Fruit fly (Drosophila melanogaster) whole organism, embryonic: ENCODE measurements around the gene Cby.

Source experiments
- Abd-B ChIP-seq: fragments of 200-800 bp; sonication (Bioruptor generic); optimal IDR thresholded peaks from 2 replicates; lab custom pipeline; 2018; ENCODE audit warnings: missing biosample characterization, mild to moderate bottlenecking, missing genetic modification characterization, moderate library complexity
- Aef1 ChIP-seq: fragments of 200-800 bp; sonication (Bioruptor generic); IDR thresholded peaks from 3 replicates; pipeline ENCODE4 v1.3.6; 2022; ENCODE audit warnings: missing biosample characterization, missing genetic modification characterization
- B-H2 ChIP-seq: fragments of 200-800 bp; sonication (Bioruptor generic); optimal IDR thresholded peaks from 2 replicates; lab custom pipeline; 2018; ENCODE audit warnings: missing biosample characterization, mild to moderate bottlenecking, missing genetic modification characterization
- CG10209 ChIP-seq: fragments of 200-800 bp; sonication (Bioruptor generic); optimal IDR thresholded peaks from 3 replicates; lab custom pipeline; 2017; ENCODE audit warnings: missing biosample characterization, mild to moderate bottlenecking, missing genetic modification characterization, missing genetic modification reagents
- CG11247 ChIP-seq: fragments of 200-800 bp; sonication (Bioruptor generic); IDR thresholded peaks from 2 replicates; pipeline ENCODE4 v1.3.6; 2022; ENCODE audit warnings: missing biosample characterization, missing genetic modification characterization
- CG11560 ChIP-seq: fragments of 200-800 bp; sonication (Bioruptor generic); IDR thresholded peaks from 3 replicates; pipeline ENCODE4 v1.3.6; 2022; ENCODE audit warnings: missing biosample characterization, missing genetic modification characterization
- CG11723 ChIP-seq: fragments of 200-800 bp; sonication (Bioruptor generic); optimal IDR thresholded peaks from 2 replicates; lab custom pipeline; 2017; ENCODE audit warnings: missing biosample characterization, mild to moderate bottlenecking, missing genetic modification characterization
- CG12104 ChIP-seq: fragments of 200-800 bp; sonication (Bioruptor generic); optimal IDR thresholded peaks from 3 replicates; lab custom pipeline; 2016; ENCODE audit warnings: missing biosample characterization, missing genetic modification characterization
- CG12219 ChIP-seq: fragments of 200-800 bp; sonication (Bioruptor generic); optimal IDR thresholded peaks from 3 replicates; lab custom pipeline; 2018; ENCODE audit warnings: missing biosample characterization, mild to moderate bottlenecking, missing genetic modification characterization
- CG14860 ChIP-seq: fragments of 200-800 bp; sonication (Bioruptor generic); IDR thresholded peaks from 3 replicates; pipeline ENCODE4 v1.3.6; 2022; ENCODE audit warnings: missing biosample characterization, missing genetic modification characterization; ENCODE audit not compliant: partially characterized antibody
- CG17328 ChIP-seq: fragments of 200-800 bp; sonication (Bioruptor generic); IDR thresholded peaks from 2 replicates; pipeline ENCODE4 v1.3.6; 2022; ENCODE audit warnings: missing biosample characterization, missing genetic modification characterization
- CG17568 ChIP-seq: fragments of 200-800 bp; sonication (Bioruptor generic); optimal IDR thresholded peaks from 2 replicates; lab custom pipeline; 2018; ENCODE audit warnings: missing biosample characterization, mild to moderate bottlenecking, missing genetic modification characterization, moderate library complexity
- CG18262 ChIP-seq: fragments of 200-800 bp; optimal IDR thresholded peaks from 3 replicates; lab custom pipeline; 2019; ENCODE audit warnings: missing biosample characterization, mild to moderate bottlenecking, missing genetic modification characterization, moderate library complexity
- CG18764 ChIP-seq: fragments of 200-800 bp; sonication (Bioruptor generic); optimal IDR thresholded peaks from 3 replicates; lab custom pipeline; 2016; ENCODE audit warnings: missing biosample characterization, missing genetic modification characterization
- CG31441 ChIP-seq: fragments of 200-800 bp; sonication (Bioruptor generic); IDR thresholded peaks from 2 replicates; pipeline ENCODE4 v1.3.6; 2022; ENCODE audit warnings: missing biosample characterization, missing genetic modification characterization
- CG3838 ChIP-seq: fragments of 200-800 bp; sonication (Bioruptor generic); optimal IDR thresholded peaks from 3 replicates; lab custom pipeline; 2016; ENCODE audit warnings: missing biosample characterization, missing genetic modification characterization
- CG6683 ChIP-seq: fragments of 200-800 bp; sonication (Bioruptor generic); optimal IDR thresholded peaks from 2 replicates; lab custom pipeline; 2017; ENCODE audit warnings: missing biosample characterization, mild to moderate bottlenecking, missing genetic modification characterization, missing genetic modification reagents
- CG7271 ChIP-seq: fragments of 200-800 bp; sonication (Bioruptor generic); optimal IDR thresholded peaks from 2 replicates; lab custom pipeline; 2018; ENCODE audit warnings: missing biosample characterization, mild to moderate bottlenecking, missing genetic modification characterization, moderate library complexity
- CG7987 ChIP-seq: fragments of 200-800 bp; sonication (Bioruptor generic); optimal IDR thresholded peaks from 2 replicates; lab custom pipeline; 2018; ENCODE audit warnings: missing biosample characterization, mild to moderate bottlenecking, missing genetic modification characterization, moderate library complexity
- CG8290 ChIP-seq, 3 experiments: fragments of 200-800 bp; sonication (Bioruptor generic); optimal IDR thresholded peaks; 2 replicates each; lab custom pipeline; 2016 to 2019; ENCODE audit warnings: missing biosample characterization in 3 of 3, missing genetic modification characterization in 3 of 3, mild to moderate bottlenecking in 2 of 3, moderate library complexity in 1 of 3
- CG8765 ChIP-seq: fragments of 200-800 bp; sonication (Bioruptor generic); IDR thresholded peaks from 2 replicates; pipeline ENCODE4 v1.3.6; 2022; ENCODE audit warnings: missing biosample characterization, missing genetic modification characterization
- CG9797 ChIP-seq: fragments of 200-800 bp; sonication (Bioruptor generic); optimal IDR thresholded peaks from 3 replicates; lab custom pipeline; 2018; ENCODE audit warnings: missing biosample characterization, mild to moderate bottlenecking, missing genetic modification characterization
- D19A ChIP-seq: fragments of 200-800 bp; optimal IDR thresholded peaks from 3 replicates; lab custom pipeline; 2019; ENCODE audit warnings: missing biosample characterization, mild to moderate bottlenecking, missing genetic modification characterization, moderate library complexity
- E2f2 ChIP-seq: fragments of 200-800 bp; sonication (Bioruptor generic); IDR thresholded peaks from 2 replicates; pipeline ENCODE4 v1.3.6; 2022; ENCODE audit warnings: missing biosample characterization, missing genetic modification characterization
- Elba2 ChIP-seq: fragments of 200-800 bp; sonication (Bioruptor generic); optimal IDR thresholded peaks from 3 replicates; lab custom pipeline; 2016; ENCODE audit warnings: missing biosample characterization, missing genetic modification characterization
- Ets65A ChIP-seq: fragments of 200-800 bp; sonication (Bioruptor generic); peaks from one replicate; lab custom pipeline; 2016; ENCODE audit warnings: missing biosample characterization, missing genetic modification characterization
- Hey ChIP-seq: fragments of 200-800 bp; sonication (Bioruptor generic); optimal IDR thresholded peaks from 3 replicates; lab custom pipeline; 2018; ENCODE audit warnings: missing biosample characterization, mild to moderate bottlenecking, missing genetic modification characterization
- Hmr ChIP-seq: fragments of 200-800 bp; sonication (Bioruptor generic); optimal IDR thresholded peaks from 3 replicates; lab custom pipeline; 2017; ENCODE audit warnings: mild to moderate bottlenecking, missing biosample characterization, missing genetic modification reagents, missing genetic modification characterization
- Hr39 ChIP-seq: fragments of >200 bp; optimal IDR thresholded peaks from 2 replicates; lab custom pipeline; 2017
- MBD-R2 ChIP-seq: fragments of 200-800 bp; sonication (Bioruptor generic); IDR thresholded peaks from 2 replicates; pipeline ENCODE4 v1.3.6; 2022; ENCODE audit warnings: missing biosample characterization, missing genetic modification characterization
- Mrtf ChIP-seq: fragments of 200-800 bp; sonication (Bioruptor generic); IDR thresholded peaks from 3 replicates; pipeline ENCODE4 v1.3.6; 2022; ENCODE audit warnings: missing biosample characterization, missing genetic modification characterization
- NFAT ChIP-seq: fragments of 200-800 bp; sonication (Bioruptor generic); IDR thresholded peaks from 2 replicates; pipeline ENCODE4 v1.3.6; 2022; ENCODE audit warnings: missing biosample characterization, missing genetic modification characterization
- Ravus ChIP-seq: fragments of 200-800 bp; sonication (Bioruptor generic); IDR thresholded peaks from 2 replicates; pipeline ENCODE4 v1.3.6; 2022; ENCODE audit warnings: missing biosample characterization, missing genetic modification characterization
- ab ChIP-seq: fragments of 200-800 bp; sonication (Bioruptor generic); optimal IDR thresholded peaks from 2 replicates; lab custom pipeline; 2016; ENCODE audit warnings: missing biosample characterization, missing genetic modification characterization
- aop ChIP-seq: fragments of 200-800 bp; sonication (Bioruptor generic); IDR thresholded peaks from 2 replicates; pipeline ENCODE4 v1.3.6; 2022; ENCODE audit warnings: missing biosample characterization, missing genetic modification characterization
- cg ChIP-seq: fragments of 200-800 bp; sonication (Bioruptor generic); optimal IDR thresholded peaks from 3 replicates; lab custom pipeline; 2019; ENCODE audit warnings: missing biosample characterization, mild to moderate bottlenecking, missing genetic modification characterization, moderate library complexity
- dysf ChIP-seq: fragments of 200-800 bp; sonication (Bioruptor generic); IDR thresholded peaks from 3 replicates; pipeline ENCODE4 v1.3.6; 2022; ENCODE audit warnings: missing biosample characterization, missing genetic modification characterization
- esg ChIP-seq: fragments of 200-800 bp; sonication (Bioruptor generic); conservative IDR thresholded peaks from 2 replicates; pipeline ENCODE4 v1.3.6; 2022; ENCODE audit warnings: missing biosample characterization, missing genetic modification characterization
- eve ChIP-seq, 2 experiments: fragments of >200 bp; optimal IDR thresholded peaks; 2 replicates each; lab custom pipeline; 2017; ENCODE audit warnings: missing biosample characterization in 2 of 2, missing genetic modification characterization in 2 of 2
- h ChIP-seq: fragments of >200 bp; optimal IDR thresholded peaks from 2 replicates; lab custom pipeline; 2017
- ham ChIP-seq: fragments of 200-800 bp; sonication (Bioruptor generic); IDR thresholded peaks from 2 replicates; pipeline ENCODE4 v1.3.6; 2022; ENCODE audit warnings: missing biosample characterization, missing genetic modification characterization
- hb ChIP-seq: fragments of 200-800 bp; sonication (Bioruptor generic); IDR thresholded peaks from 3 replicates; pipeline ENCODE4 v1.3.6; 2022; ENCODE audit warnings: missing biosample characterization, missing genetic modification characterization; ENCODE audit not compliant: partially characterized antibody
- ind ChIP-seq: fragments of 200-800 bp; sonication (Bioruptor generic); optimal IDR thresholded peaks from 3 replicates; lab custom pipeline; 2016; ENCODE audit warnings: missing biosample characterization, missing genetic modification characterization
- insv ChIP-seq, 2 experiments: fragments of 200-800 bp; sonication (Bioruptor generic); optimal IDR thresholded peaks; 3 replicates each; lab custom pipeline; 2016 to 2018; ENCODE audit warnings: missing biosample characterization in 2 of 2, missing genetic modification characterization in 2 of 2
- lilli ChIP-seq: fragments of 200-800 bp; sonication (Bioruptor generic); optimal IDR thresholded peaks from 3 replicates; lab custom pipeline; 2016; ENCODE audit warnings: missing biosample characterization, missing genetic modification characterization
- nerfin-1 ChIP-seq: fragments of 200-800 bp; sonication (Bioruptor generic); optimal IDR thresholded peaks from 3 replicates; lab custom pipeline; 2019; ENCODE audit warnings: missing biosample characterization, mild to moderate bottlenecking, missing genetic modification characterization, moderate library complexity
- pzg ChIP-seq: fragments of 200-800 bp; sonication (Bioruptor generic); optimal IDR thresholded peaks from 3 replicates; lab custom pipeline; 2018; ENCODE audit warnings: missing biosample characterization, mild to moderate bottlenecking, missing genetic modification characterization, moderate library complexity
- repo ChIP-seq: fragments of 200-800 bp; sonication (Bioruptor generic); optimal IDR thresholded peaks from 2 replicates; lab custom pipeline; 2016; ENCODE audit warnings: missing biosample characterization, missing genetic modification characterization
- row ChIP-seq: fragments of 200-800 bp; sonication (Bioruptor generic); IDR thresholded peaks from 3 replicates; pipeline ENCODE4 v1.3.6; 2022; ENCODE audit warnings: missing biosample characterization, missing genetic modification characterization
- schlank ChIP-seq: fragments of 200-800 bp; sonication (Bioruptor generic); optimal IDR thresholded peaks from 2 replicates; lab custom pipeline; 2018; ENCODE audit warnings: missing biosample characterization, mild to moderate bottlenecking, missing genetic modification characterization
- wdn ChIP-seq: fragments of 200-800 bp; sonication (Bioruptor generic); IDR thresholded peaks from 2 replicates; pipeline ENCODE4 v1.3.6; 2022; ENCODE audit warnings: missing biosample characterization, missing genetic modification characterization
- yki ChIP-seq: fragments of >200 bp; optimal IDR thresholded peaks from 3 replicates; lab custom pipeline; 2018

The Cby gene

dm6 chr3R:21828785-21829486 is 38.9 kb upstream of the Cby start (continued):
- TF ChIP-seq Hey (tag; lab: Kevin White, UChicago) (no peak), lilli (GFP tag; lab: Kevin White, UChicago) (peak; percentile 2), CG7987 (GFP tag; lab: Kevin White, UChicago) (no peak), CG17568 (GFP tag; lab: Kevin White, UChicago) (peak; percentile 21), Aef1 (no peak), ind (GFP tag; lab: Kevin White, UChicago) (peak; percentile 17), dysf (GFP tag; lab: Robert Waterston, UW) (no peak; the same call in 2 of the 3 replicates), ab (GFP tag; lab: Kevin White, UChicago) (no peak), Elba2 (GFP tag; lab: Kevin White, UChicago) (no peak), eve (GFP tag; optimal IDR thresholded peaks at IDR 0.05; lab: Kevin White, UChicago) (peak in 1 of 2 experiments; percentile 80), esg (GFP tag; lab: Robert Waterston, UW) (no peak), cg (GFP tag; lab: Kevin White, UChicago) (no peak), CG12104 (no peak), CG11247 (no peak), CG8290 (GFP tag; optimal IDR thresholded peaks at IDR 0.05; lab: Kevin White, UChicago) (peak; percentile 78), CG8290 (tag; optimal IDR thresholded peaks at IDR 0.05; lab: Kevin White, UChicago) (no peak), repo (GFP tag; lab: Kevin White, UChicago) (no peak), MBD-R2 (GFP tag; lab: Robert Waterston, UW) (no peak), CG12219 (GFP tag; lab: Kevin White, UChicago) (peak; percentile 35), CG17328 (GFP tag; lab: Robert Waterston, UW) (peak; percentile 82), CG11723 (GFP tag; lab: Kevin White, UChicago) (peak; percentile 49), CG7271 (tag; lab: Kevin White, UChicago) (peak; percentile 0), ham (GFP tag; lab: Robert Waterston, UW) (no peak), insv (GFP tag; optimal IDR thresholded peaks at IDR 0.05; lab: Kevin White, UChicago) (no peak), aop (GFP tag; lab: Robert Waterston, UW) (no peak), Mrtf (GFP tag; lab: Robert Waterston, UW) (no peak; the same call in 2 of the 3 replicates), Abd-B (GFP tag; lab: Kevin White, UChicago) (peak; percentile 49), hb (no peak), CG6683 (no peak), CG3838 (GFP tag; lab: Kevin White, UChicago) (no peak), Hmr (GFP tag; lab: Kevin White, UChicago) (no peak), B-H2 (no peak), D19A (tag; lab: Kevin White, UChicago) (peak; percentile 66), CG31441 (peak; percentile 86), nerfin-1 (tag; lab: Kevin White, UChicago) (peak; percentile 66), wdn (GFP tag; lab: Robert Waterston, UW) (no peak), CG18262 (peak; percentile 96), CG14860 (GFP tag; lab: Robert Waterston, UW) (no peak), NFAT (GFP tag; lab: Robert Waterston, UW) (no peak), CG9797 (peak; percentile 8), row (GFP tag; lab: Robert Waterston, UW) (peak; percentile 78), Hr39 (lab: Kevin White, UChicago) (no peak), CG18764 (GFP tag; lab: Kevin White, UChicago) (peak; percentile 27), Ets65A (GFP tag; lab: Kevin White, UChicago) (no peak), yki (lab: Kevin White, UChicago) (no peak), E2f2 (GFP tag; lab: Robert Waterston, UW) (no peak; the same call in 1 of the 2 replicates), h (lab: Kevin White, UChicago) (no peak), schlank (no peak), CG8765 (GFP tag; lab: Robert Waterston, UW) (no peak), CG11560 (tag; lab: Robert Waterston, UW) (no peak), CG10209 (GFP tag; lab: Kevin White, UChicago) (peak; percentile 54), pzg (GFP tag; lab: Kevin White, UChicago) (no peak), Ravus (GFP tag; lab: Robert Waterston, UW) (no peak)
